Fruit fly (Drosophila melanogaster) whole organism, embryonic: ENCODE data around the gene Fdx1.

Experiments
- B-H2 ChIP-seq: fragments of 200-800 bp; sonication (Bioruptor generic); optimal IDR thresholded peaks from 2 replicates; lab custom pipeline; 2018; ENCODE audit warnings: missing biosample characterization, mild to moderate bottlenecking, missing genetic modification characterization
- BtbVII ChIP-seq: fragments of 200-800 bp; sonication (Bioruptor generic); optimal IDR thresholded peaks from 3 replicates; lab custom pipeline; 2017; ENCODE audit warnings: missing biosample characterization, mild to moderate bottlenecking, missing genetic modification characterization
- CG10959 ChIP-seq: fragments of 200-800 bp; sonication (Bioruptor generic); IDR thresholded peaks from 2 replicates; pipeline ENCODE4 v1.3.6; 2022; ENCODE audit warnings: missing biosample characterization, missing genetic modification characterization
- CG11247 ChIP-seq: fragments of 200-800 bp; sonication (Bioruptor generic); IDR thresholded peaks from 2 replicates; pipeline ENCODE4 v1.3.6; 2022; ENCODE audit warnings: missing biosample characterization, missing genetic modification characterization
- CG12299 ChIP-seq: fragments of 200-800 bp; sonication (Bioruptor generic); optimal IDR thresholded peaks from 2 replicates; lab custom pipeline; 2018; ENCODE audit warnings: missing biosample characterization, mild to moderate bottlenecking, missing genetic modification characterization
- CG13424 ChIP-seq: fragments of 200-800 bp; sonication (Bioruptor generic); optimal IDR thresholded peaks from 2 replicates; lab custom pipeline; 2019; ENCODE audit warnings: missing biosample characterization, mild to moderate bottlenecking, missing genetic modification characterization, moderate library complexity
- CG13894 ChIP-seq: fragments of 200-800 bp; sonication (Bioruptor generic); optimal IDR thresholded peaks from 3 replicates; lab custom pipeline; 2018; ENCODE audit warnings: missing biosample characterization, mild to moderate bottlenecking, missing genetic modification characterization, moderate library complexity
- CG15696 ChIP-seq: fragments of 200-800 bp; sonication (Bioruptor generic); optimal IDR thresholded peaks from 2 replicates; lab custom pipeline; 2019; ENCODE audit warnings: missing biosample characterization, mild to moderate bottlenecking, missing genetic modification characterization, moderate library complexity
- CG2116 ChIP-seq: fragments of 200-800 bp; sonication (Bioruptor generic); optimal IDR thresholded peaks from 3 replicates; lab custom pipeline; 2018; ENCODE audit warnings: missing biosample characterization, mild to moderate bottlenecking, missing genetic modification characterization
- CG2199 ChIP-seq: fragments of 200-800 bp; sonication (Bioruptor generic); IDR thresholded peaks from 3 replicates; pipeline ENCODE4 v1.3.6; 2022; ENCODE audit warnings: missing biosample characterization, missing genetic modification characterization
- CG2712 ChIP-seq: fragments of 200-800 bp; optimal IDR thresholded peaks from 3 replicates; lab custom pipeline; 2019; ENCODE audit warnings: missing biosample characterization, mild to moderate bottlenecking, missing genetic modification characterization, moderate library complexity
- CG30431 ChIP-seq: fragments of 200-800 bp; sonication (Bioruptor generic); optimal IDR thresholded peaks from 2 replicates; lab custom pipeline; 2017; ENCODE audit warnings: missing biosample characterization, missing genetic modification characterization
- CG3065 ChIP-seq: fragments of 200-800 bp; sonication (Bioruptor generic); optimal IDR thresholded peaks from 2 replicates; lab custom pipeline; 2016; ENCODE audit warnings: missing biosample characterization, missing genetic modification characterization
- CG32532 ChIP-seq: fragments of 200-800 bp; sonication (Bioruptor generic); IDR thresholded peaks from 2 replicates; pipeline ENCODE4 v1.3.6; 2022; ENCODE audit warnings: missing biosample characterization, missing genetic modification characterization
- CG3281 ChIP-seq: fragments of 200-800 bp; sonication (Bioruptor generic); optimal IDR thresholded peaks from 3 replicates; lab custom pipeline; 2017; ENCODE audit warnings: missing biosample characterization, mild to moderate bottlenecking, missing genetic modification characterization
- CG34224 ChIP-seq: fragments of 200-800 bp; sonication (Bioruptor generic); IDR thresholded peaks from 3 replicates; pipeline ENCODE4 v1.3.6; 2022; ENCODE audit warnings: missing biosample characterization, missing genetic modification characterization; ENCODE audit not compliant: partially characterized antibody
- CG5245 ChIP-seq: fragments of 200-800 bp; sonication (Bioruptor generic); optimal IDR thresholded peaks from 3 replicates; lab custom pipeline; 2016; ENCODE audit warnings: missing biosample characterization, missing genetic modification characterization
- CG7357 ChIP-seq: fragments of 200-800 bp; sonication (Bioruptor generic); IDR thresholded peaks from 3 replicates; pipeline ENCODE4 v1.3.6; 2022; ENCODE audit warnings: missing biosample characterization, missing genetic modification characterization
- CG8281 ChIP-seq: fragments of 200-800 bp; sonication (Bioruptor generic); optimal IDR thresholded peaks from 2 replicates; lab custom pipeline; 2018; ENCODE audit warnings: missing biosample characterization, mild to moderate bottlenecking, missing genetic modification characterization, moderate library complexity
- CG8290 ChIP-seq, 3 experiments: fragments of 200-800 bp; sonication (Bioruptor generic); optimal IDR thresholded peaks; 2 replicates each; lab custom pipeline; 2016 to 2019; ENCODE audit warnings: missing biosample characterization in 3 of 3, missing genetic modification characterization in 3 of 3, mild to moderate bottlenecking in 2 of 3, moderate library complexity in 1 of 3
- CG9437 ChIP-seq: fragments of 200-800 bp; sonication (Bioruptor generic); optimal IDR thresholded peaks from 2 replicates; lab custom pipeline; 2018; ENCODE audit warnings: missing biosample characterization, mild to moderate bottlenecking, missing genetic modification characterization
- CG9817 ChIP-seq: fragments of 200-800 bp; sonication (Bioruptor generic); optimal IDR thresholded peaks from 2 replicates; lab custom pipeline; 2018; ENCODE audit warnings: missing biosample characterization, mild to moderate bottlenecking, missing genetic modification characterization, moderate library complexity
- Dbx ChIP-seq: fragments of 200-800 bp; sonication (Bioruptor generic); IDR thresholded peaks from 3 replicates; pipeline ENCODE4 v1.3.6; 2022; ENCODE audit warnings: missing biosample characterization, missing genetic modification characterization
- Dp ChIP-seq: fragments of 200-800 bp; sonication (Bioruptor generic); optimal IDR thresholded peaks from 2 replicates; lab custom pipeline; 2018; ENCODE audit warnings: missing biosample characterization, mild to moderate bottlenecking, missing genetic modification characterization, moderate library complexity
- Fer3 ChIP-seq: fragments of 200-800 bp; sonication (Bioruptor generic); optimal IDR thresholded peaks from 2 replicates; lab custom pipeline; 2018; ENCODE audit warnings: missing biosample characterization, mild to moderate bottlenecking, missing genetic modification characterization, moderate library complexity
- HLHmδ ChIP-seq: fragments of 200-800 bp; sonication (Bioruptor generic); optimal IDR thresholded peaks from 2 replicates; lab custom pipeline; 2018; ENCODE audit warnings: missing biosample characterization, mild to moderate bottlenecking, missing genetic modification characterization, moderate library complexity
- Med ChIP-seq: fragments of 200-800 bp; sonication (Bioruptor generic); peaks from one replicate; lab custom pipeline; 2016; ENCODE audit warnings: missing biosample characterization, missing genetic modification characterization, mild to moderate bottlenecking, inconsistent platforms, moderate library complexity
- Neu2 ChIP-seq: fragments of 200-800 bp; sonication (Bioruptor generic); optimal IDR thresholded peaks from 3 replicates; lab custom pipeline; 2016; ENCODE audit warnings: missing biosample characterization, missing genetic modification characterization, borderline replicate concordance
- Nf-YA ChIP-seq: fragments of 200-800 bp; sonication (Bioruptor generic); IDR thresholded peaks from 2 replicates; pipeline ENCODE4 v1.3.6; 2022; ENCODE audit warnings: missing biosample characterization, missing genetic modification characterization
- Sox102F ChIP-seq: fragments of 200-800 bp; sonication (Bioruptor generic); optimal IDR thresholded peaks from 2 replicates; lab custom pipeline; 2018; ENCODE audit warnings: missing biosample characterization, mild to moderate bottlenecking, missing genetic modification characterization, moderate library complexity
- Trl ChIP-seq, 3 experiments: fragments of >200 bp in 2 of 3; fragments of 200-800 bp in 1 of 3; sonication (Bioruptor generic) in 1 of 3; optimal IDR thresholded peaks; 2 replicates in 1 of 3; 3 replicates in 2 of 3; lab custom pipeline; 2016 to 2017; ENCODE audit warnings: missing biosample characterization in 1 of 3, missing genetic modification characterization in 1 of 3
- YL-1 ChIP-seq: fragments of 200-800 bp; sonication (Bioruptor generic); optimal IDR thresholded peaks from 3 replicates; lab custom pipeline; 2017; ENCODE audit warnings: missing biosample characterization, mild to moderate bottlenecking, missing genetic modification characterization
- ato ChIP-seq: fragments of 200-800 bp; sonication (Bioruptor generic); IDR thresholded peaks from 2 replicates; pipeline ENCODE4 v1.3.6; 2022; ENCODE audit warnings: missing biosample characterization, missing genetic modification characterization; ENCODE audit not compliant: partially characterized antibody
- gce ChIP-seq: fragments of 200-800 bp; sonication (Bioruptor generic); IDR thresholded peaks from 3 replicates; pipeline ENCODE4 v1.3.6; 2022; ENCODE audit warnings: missing biosample characterization, missing genetic modification characterization
- ind ChIP-seq: fragments of 200-800 bp; sonication (Bioruptor generic); optimal IDR thresholded peaks from 3 replicates; lab custom pipeline; 2016; ENCODE audit warnings: missing biosample characterization, missing genetic modification characterization
- lab ChIP-seq: fragments of 200-800 bp; sonication (Bioruptor generic); optimal IDR thresholded peaks from 3 replicates; lab custom pipeline; 2017; ENCODE audit warnings: missing biosample characterization, missing genetic modification characterization, mild to moderate bottlenecking, moderate library complexity, missing genetic modification reagents
- mld ChIP-seq: fragments of 200-800 bp; sonication (Bioruptor generic); IDR thresholded peaks from 3 replicates; pipeline ENCODE4 v1.3.6; 2022; ENCODE audit warnings: missing biosample characterization, missing genetic modification characterization; ENCODE audit not compliant: partially characterized antibody
- nmo ChIP-seq: fragments of 200-800 bp; sonication (Bioruptor generic); optimal IDR thresholded peaks from 2 replicates; lab custom pipeline; 2018; ENCODE audit warnings: missing biosample characterization, mild to moderate bottlenecking, missing genetic modification characterization, moderate library complexity
- onecut ChIP-seq: fragments of 200-800 bp; sonication (Bioruptor generic); IDR thresholded peaks from 2 replicates; pipeline ENCODE4 v1.3.6; 2022; ENCODE audit warnings: missing biosample characterization, missing genetic modification characterization
- pan ChIP-seq, 4 experiments: fragments of >200 bp in 3 of 4; fragments of 200-800 bp in 1 of 4; sonication (Bioruptor generic) in 1 of 4; optimal IDR thresholded peaks in 3 of 4; IDR thresholded peaks in 1 of 4; 2 replicates each; pipeline versions ENCODE4 v1.3.6 to Lab custom; 2017 to 2022; ENCODE audit warnings: missing biosample characterization in 2 of 4, missing genetic modification characterization in 2 of 4, mixed read lengths in 1 of 4
- peb ChIP-seq: fragments of 200-800 bp; sonication (Bioruptor generic); IDR thresholded peaks from 2 replicates; pipeline ENCODE4 v1.3.6; 2022; ENCODE audit warnings: missing biosample characterization, missing genetic modification characterization
- sisA ChIP-seq: fragments of 200-800 bp; sonication (Bioruptor generic); IDR thresholded peaks from 2 replicates; pipeline ENCODE4 v1.3.6; 2022; ENCODE audit warnings: missing biosample characterization, missing genetic modification characterization
- sob ChIP-seq: fragments of 200-800 bp; sonication (Bioruptor generic); IDR thresholded peaks from 2 replicates; pipeline ENCODE4 v1.3.6; 2022; ENCODE audit warnings: missing biosample characterization, missing genetic modification characterization
- trh ChIP-seq: fragments of 200-800 bp; sonication (Bioruptor generic); optimal IDR thresholded peaks from 2 replicates; lab custom pipeline; 2016; ENCODE audit warnings: missing biosample characterization, missing genetic modification characterization
- ttk ChIP-seq: fragments of 200-800 bp; sonication (Bioruptor generic); IDR thresholded peaks from 2 replicates; pipeline ENCODE4 v2.1.2; 2022; ENCODE audit warnings: missing biosample characterization, missing genetic modification characterization
- tup ChIP-seq: fragments of 200-800 bp; sonication (Bioruptor generic); optimal IDR thresholded peaks from 2 replicates; lab custom pipeline; 2016; ENCODE audit warnings: missing biosample characterization, mild to moderate bottlenecking, missing genetic modification characterization, moderate library complexity
- usp ChIP-seq: fragments of >200 bp; optimal IDR thresholded peaks from 2 replicates; lab custom pipeline; 2017; ENCODE audit warnings: missing biosample characterization, missing genetic modification characterization
- zen ChIP-seq: fragments of 200-800 bp; sonication (Bioruptor generic); optimal IDR thresholded peaks from 3 replicates; lab custom pipeline; 2018; ENCODE audit warnings: missing biosample characterization, mild to moderate bottlenecking, missing genetic modification characterization, moderate library complexity

Gene Fdx1

dm6 chr3L:9333745-9334382 lies 37.2 kb downstream of the Fdx1 start, which contains the start of gene PGRP-LA:
Gene PGRP-LA (plus strand): TSS chr3L:9334332.
- TF ChIP-seq CG9817 (tag; lab: Kevin White, UChicago) (peak; percentile 22), YL-1 (GFP tag; lab: Kevin White, UChicago) (no peak), trh (GFP tag; lab: Kevin White, UChicago) (no peak), CG10959 (GFP tag; lab: Robert Waterston, UW) (no peak), ttk (GFP tag; lab: Robert Waterston, UW) (no peak), nmo (GFP tag; lab: Kevin White, UChicago) (no peak), usp (GFP tag; lab: Kevin White, UChicago) (no peak), CG8281 (no peak), Fer3 (tag; lab: Kevin White, UChicago) (peak; percentile 29), CG5245 (GFP tag; lab: Kevin White, UChicago) (peak; percentile 25), onecut (GFP tag; lab: Robert Waterston, UW) (peak; percentile 52), CG32532 (peak; percentile 81), CG12299 (tag; lab: Kevin White, UChicago) (no peak), sisA (GFP tag; lab: Robert Waterston, UW) (peak; percentile 11; the same call in 1 of the 2 replicates), CG2199 (no peak), CG3281 (GFP tag; lab: Kevin White, UChicago) (peak; percentile 36), CG13424 (tag; lab: Kevin White, UChicago) (peak; percentile 30), tup (no peak), CG30431 (GFP tag; lab: Kevin White, UChicago) (no peak), Trl (optimal IDR thresholded peaks at IDR 0.05; lab: Kevin White, UChicago) (no peak), Trl (GFP tag; optimal IDR thresholded peaks at IDR 0.05; lab: Kevin White, UChicago) (no peak), B-H2 (GFP tag; lab: Kevin White, UChicago) (peak; percentile 31), ind (GFP tag; lab: Kevin White, UChicago) (peak; percentile 17), CG2712 (tag; lab: Kevin White, UChicago) (no peak), BtbVII (GFP tag; lab: Kevin White, UChicago) (peak; percentile 13), CG9437 (peak; percentile 30), Dp (GFP tag; lab: Kevin White, UChicago) (peak; percentile 9), pan (optimal IDR thresholded peaks at IDR 0.05; lab: Kevin White, UChicago) (no peak), pan (GFP tag; optimal IDR thresholded peaks at IDR 0.05 in 1 of 2, IDR thresholded peaks at IDR 0.05 in 1 of 2) (peak in 1 of 2 experiments; percentile 52), CG15696 (no peak), mld (GFP tag; lab: Robert Waterston, UW) (no peak), CG8290 (GFP tag; optimal IDR thresholded peaks at IDR 0.05; lab: Kevin White, UChicago) (no peak), CG8290 (tag; optimal IDR thresholded peaks at IDR 0.05; lab: Kevin White, UChicago) (peak in 1 of 2 experiments; percentile 40), CG7357 (GFP tag; lab: Robert Waterston, UW) (no peak), CG2116 (no peak), CG3065 (GFP tag; lab: Kevin White, UChicago) (no peak), Nf-YA (GFP tag; lab: Robert Waterston, UW) (no peak), peb (GFP tag; lab: Robert Waterston, UW) (no peak), HLHmδ (GFP tag; lab: Kevin White, UChicago) (no peak), CG34224 (no peak), ato (GFP tag; lab: Robert Waterston, UW) (no peak), sob (GFP tag; lab: Robert Waterston, UW) (peak; percentile 64; the same call in 1 of the 2 replicates), Dbx (GFP tag; lab: Robert Waterston, UW) (no peak; the same call in 2 of the 3 replicates), Neu2 (GFP tag; lab: Kevin White, UChicago) (no peak), Med (peak; percentile 81), gce (GFP tag; lab: Robert Waterston, UW) (no peak), lab (GFP tag; lab: Kevin White, UChicago) (peak; percentile 46), Sox102F (GFP tag; lab: Kevin White, UChicago) (peak; percentile 51), zen (no peak), CG13894 (no peak), CG11247 (GFP tag; lab: Robert Waterston, UW) (peak; percentile 80)
